Worm (Caenorhabditis elegans) whole organism, L4 larva: ENCODE results near the gene rabn-5.

Source experiments
- D1046.2 ChIP-seq: fragments of 200-800 bp; sonication (Bioruptor generic); IDR thresholded peaks from 2 replicates; pipeline ENCODE4 v1.3.6; 2022; ENCODE audit warnings: missing genetic modification characterization, missing compliant biosample characterization
- F26F4.8 ChIP-seq: fragments of 200-800 bp; sonication (Bioruptor generic); conservative IDR thresholded peaks from 2 replicates; pipeline ENCODE4 v1.3.6; 2022; ENCODE audit warnings: missing genetic modification characterization, missing compliant biosample characterization
- F37D6.2 ChIP-seq: sonication (generic microtip); optimal IDR thresholded peaks from 2 replicates; lab custom pipeline; 2016; ENCODE audit warnings: mild to moderate bottlenecking, missing genetic modification characterization, missing compliant biosample characterization
- F49E8.2 ChIP-seq: sonication (generic microtip); optimal IDR thresholded peaks from 2 replicates; lab custom pipeline; 2016; ENCODE audit warnings: missing compliant biosample characterization, mild to moderate bottlenecking, missing genetic modification characterization, borderline replicate concordance
- T20F7.1 ChIP-seq: fragments of 200-800 bp; sonication (Bioruptor generic); optimal IDR thresholded peaks from 2 replicates; lab custom pipeline; 2018; ENCODE audit warnings: mild to moderate bottlenecking, missing genetic modification characterization, missing compliant biosample characterization
- Y105C5A.15 ChIP-seq: fragments of 200-800 bp; sonication (Bioruptor generic); IDR thresholded peaks from 2 replicates; pipeline ENCODE4 v1.3.6; 2022; ENCODE audit warnings: missing genetic modification characterization, missing compliant biosample characterization
- Y48G9A.11 ChIP-seq: fragments of 200-800 bp; sonication (Bioruptor generic); IDR thresholded peaks from 2 replicates; pipeline ENCODE4 v1.3.6; 2022; ENCODE audit warnings: missing genetic modification reagents, missing genetic modification characterization, missing compliant biosample characterization
- Y5F2A.4 ChIP-seq: fragments of 200-800 bp; sonication (Bioruptor generic); optimal IDR thresholded peaks from 2 replicates; lab custom pipeline; 2018; ENCODE audit warnings: mild to moderate bottlenecking, missing genetic modification characterization, missing compliant biosample characterization
- ZK337.2 ChIP-seq: fragments of 200-800 bp; sonication (Bioruptor generic); IDR thresholded peaks from 2 replicates; pipeline ENCODE4 v1.3.6; 2022; ENCODE audit warnings: missing genetic modification reagents, missing genetic modification characterization, missing compliant biosample characterization
- aha-1 ChIP-seq: fragments of 150-350 bp; peaks from one replicate; lab custom pipeline; 2014; ENCODE audit warnings: missing biosample characterization, missing genetic modification characterization
- aly-2 ChIP-seq: sonication (generic microtip); optimal IDR thresholded peaks from 2 replicates; lab custom pipeline; 2018; ENCODE audit warnings: missing biosample characterization, missing genetic modification characterization
- ceh-32 ChIP-seq: sonication (generic microtip); optimal IDR thresholded peaks from 2 replicates; lab custom pipeline; 2016; ENCODE audit warnings: mild to moderate bottlenecking, missing genetic modification characterization, missing compliant biosample characterization; ENCODE audit not compliant: poor library complexity
- ceh-44 ChIP-seq: fragments of 200-800 bp; sonication (Bioruptor generic); IDR thresholded peaks from 2 replicates; pipeline ENCODE4 v1.3.6; 2022; ENCODE audit warnings: missing genetic modification reagents, missing genetic modification characterization, missing compliant biosample characterization
- ceh-62 ChIP-seq: sonication (generic microtip); optimal IDR thresholded peaks from 2 replicates; lab custom pipeline; 2017; ENCODE audit warnings: missing biosample characterization, missing genetic modification characterization
- ces-1 ChIP-seq: fragments of 150-350 bp; sonication (generic microtip); optimal IDR thresholded peaks from 4 replicates; lab custom pipeline; 2014; ENCODE audit warnings: missing biosample characterization, missing genetic modification reagents, missing genetic modification characterization
- ctbp-1 ChIP-seq: fragments of 200-800 bp; sonication (Bioruptor generic); IDR thresholded peaks from 2 replicates; pipeline ENCODE4 v1.3.6; 2022; ENCODE audit warnings: missing genetic modification reagents, missing genetic modification characterization, missing compliant biosample characterization
- daf-12 ChIP-seq: fragments of 150-350 bp; optimal IDR thresholded peaks from 2 replicates; lab custom pipeline; 2014; ENCODE audit warnings: missing biosample characterization, missing genetic modification reagents, missing genetic modification characterization
- daf-19 ChIP-seq: fragments of 200-800 bp; sonication (Bioruptor generic); conservative IDR thresholded peaks from 2 replicates; pipeline ENCODE4 v1.3.6; 2022; ENCODE audit warnings: missing genetic modification characterization, missing compliant biosample characterization
- daf-8 ChIP-seq: fragments of 200-800 bp; sonication (Bioruptor generic); IDR thresholded peaks from 2 replicates; pipeline ENCODE4 v1.3.6; 2022; ENCODE audit warnings: missing genetic modification characterization, missing compliant biosample characterization
- dmd-6 ChIP-seq: fragments of 200-800 bp; sonication (Bioruptor generic); IDR thresholded peaks from 2 replicates; pipeline ENCODE4 v1.3.6; 2022; ENCODE audit warnings: missing genetic modification reagents, missing genetic modification characterization, missing compliant biosample characterization
- duxl-1 ChIP-seq: sonication (generic microtip); optimal IDR thresholded peaks from 2 replicates; lab custom pipeline; 2016; ENCODE audit warnings: mild to moderate bottlenecking, missing genetic modification characterization, moderate library complexity, missing compliant biosample characterization; ENCODE audit not compliant: poor library complexity
- egl-43 ChIP-seq: fragments of 200-800 bp; sonication (Bioruptor generic); IDR thresholded peaks from 2 replicates; pipeline ENCODE4 v1.3.6; 2022; ENCODE audit warnings: missing genetic modification reagents, missing genetic modification characterization, missing compliant biosample characterization
- fos-1 ChIP-seq: fragments of 150-350 bp; optimal IDR thresholded peaks from 2 replicates; lab custom pipeline; 2014; ENCODE audit warnings: missing biosample characterization, missing genetic modification characterization
- hlh-11 ChIP-seq: fragments of 200-800 bp; sonication (Bioruptor generic); optimal IDR thresholded peaks from 2 replicates; lab custom pipeline; 2018; ENCODE audit warnings: mild to moderate bottlenecking, missing genetic modification characterization, missing compliant biosample characterization
- hlh-30 ChIP-seq: sonication (generic microtip); optimal IDR thresholded peaks from 2 replicates; lab custom pipeline; 2017; ENCODE audit warnings: antibody characterized with exemption, mild to moderate bottlenecking, missing genetic modification characterization, missing compliant biosample characterization; ENCODE audit not compliant: insufficient read depth
- hmg-1.1 ChIP-seq: fragments of 200-800 bp; sonication (Bioruptor generic); IDR thresholded peaks from 2 replicates; pipeline ENCODE4 v1.3.6; 2022; ENCODE audit warnings: missing genetic modification reagents, missing genetic modification characterization, missing compliant biosample characterization
- lin-13 ChIP-seq: fragments of 150-350 bp; optimal IDR thresholded peaks from 2 replicates; lab custom pipeline; 2014; ENCODE audit warnings: missing biosample characterization, missing genetic modification reagents, missing genetic modification characterization
- lin-38 ChIP-seq: fragments of 200-800 bp; sonication (Bioruptor generic); IDR thresholded peaks from 2 replicates; pipeline ENCODE4 v1.3.6; 2022; ENCODE audit warnings: missing genetic modification reagents, missing genetic modification characterization, missing compliant biosample characterization
- lir-3 ChIP-seq: sonication (generic microtip); optimal IDR thresholded peaks from 2 replicates; lab custom pipeline; 2016; ENCODE audit warnings: mild to moderate bottlenecking, missing genetic modification characterization, missing compliant biosample characterization
- madf-9 ChIP-seq: fragments of 200-800 bp; sonication (Bioruptor generic); conservative IDR thresholded peaks from 2 replicates; pipeline ENCODE4 v1.3.6; 2022; ENCODE audit warnings: missing genetic modification reagents, missing genetic modification characterization, missing compliant biosample characterization
- mdl-1 ChIP-seq, 2 experiments: fragments of 150-350 bp in 1 of 2; sonication (generic microtip) in 1 of 2; optimal IDR thresholded peaks; 2 replicates each; lab custom pipeline; 2014 to 2017; ENCODE audit warnings: missing biosample characterization in 2 of 2, missing genetic modification characterization in 2 of 2
- mdt-29 ChIP-seq: fragments of 200-800 bp; sonication (Bioruptor generic); IDR thresholded peaks from 2 replicates; pipeline ENCODE4 v1.3.6; 2022; ENCODE audit warnings: missing genetic modification reagents, missing genetic modification characterization, missing compliant biosample characterization
- mep-1 ChIP-seq: fragments of 150-350 bp; sonication (generic microtip); optimal IDR thresholded peaks from 3 replicates; lab custom pipeline; 2014; ENCODE audit warnings: missing biosample characterization, missing genetic modification characterization
- mes-2 ChIP-seq: sonication (generic microtip); optimal IDR thresholded peaks from 2 replicates; lab custom pipeline; 2016; ENCODE audit warnings: missing genotype, mild to moderate bottlenecking, missing genetic modification characterization, missing compliant biosample characterization; ENCODE audit not compliant: poor library complexity, severe bottlenecking
- mxl-2 ChIP-seq: fragments of 200-800 bp; sonication (Bioruptor generic); conservative IDR thresholded peaks from 2 replicates; pipeline ENCODE4 v1.3.6; 2022; ENCODE audit warnings: missing genetic modification reagents, missing genetic modification characterization, missing compliant biosample characterization
- nhr-10 ChIP-seq: fragments of 150-350 bp; optimal IDR thresholded peaks from 2 replicates; lab custom pipeline; 2014; ENCODE audit warnings: missing biosample characterization, missing genetic modification characterization
- nhr-102 ChIP-seq: sonication (generic microtip); optimal IDR thresholded peaks from 2 replicates; lab custom pipeline; 2016; ENCODE audit warnings: mild to moderate bottlenecking, missing genetic modification characterization, moderate library complexity, missing compliant biosample characterization
- nhr-11 ChIP-seq: fragments of 150-350 bp; optimal IDR thresholded peaks from 2 replicates; lab custom pipeline; 2014; ENCODE audit warnings: missing biosample characterization, missing genetic modification characterization
- nhr-111 ChIP-seq: fragments of 200-800 bp; sonication (Bioruptor generic); optimal IDR thresholded peaks from 2 replicates; lab custom pipeline; 2018; ENCODE audit warnings: mild to moderate bottlenecking, missing genetic modification characterization, missing compliant biosample characterization
- nhr-25 ChIP-seq: sonication (generic microtip); optimal IDR thresholded peaks from 2 replicates; lab custom pipeline; 2017; ENCODE audit warnings: missing genetic modification characterization, mild to moderate bottlenecking, missing compliant biosample characterization, antibody characterized with exemption, moderate library complexity, borderline replicate concordance; ENCODE audit not compliant: insufficient read depth
- nhr-41 ChIP-seq: fragments of 200-800 bp; sonication (Bioruptor generic); IDR thresholded peaks from 2 replicates; pipeline ENCODE4 v1.3.6; 2022; ENCODE audit warnings: missing genetic modification reagents, missing genetic modification characterization, missing compliant biosample characterization
- nhr-76 ChIP-seq: fragments of 150-350 bp; optimal IDR thresholded peaks from 2 replicates; lab custom pipeline; 2014; ENCODE audit warnings: missing biosample characterization, missing genetic modification characterization
- pqm-1 ChIP-seq: sonication (generic microtip); optimal IDR thresholded peaks from 2 replicates; lab custom pipeline; 2017; ENCODE audit warnings: missing biosample characterization, missing genetic modification characterization
- sdz-12 ChIP-seq: fragments of 200-800 bp; sonication (Bioruptor generic); optimal IDR thresholded peaks from 2 replicates; lab custom pipeline; 2018; ENCODE audit warnings: mild to moderate bottlenecking, missing genetic modification characterization, missing compliant biosample characterization
- spr-1 ChIP-seq: sonication (generic microtip); optimal IDR thresholded peaks from 2 replicates; lab custom pipeline; 2016; ENCODE audit warnings: mild to moderate bottlenecking, missing genetic modification characterization, missing compliant biosample characterization
- tra-1 ChIP-seq: fragments of 200-800 bp; sonication (Bioruptor generic); IDR thresholded peaks from 2 replicates; pipeline ENCODE4 v1.3.6; 2022; ENCODE audit warnings: missing genetic modification reagents, missing genetic modification characterization, missing compliant biosample characterization
- unc-130 ChIP-seq: sonication (generic microtip); optimal IDR thresholded peaks from 2 replicates; lab custom pipeline; 2016; ENCODE audit warnings: missing genetic modification reagents, missing genetic modification characterization, missing compliant biosample characterization
- unc-62 ChIP-seq, 3 experiments: fragments of 150-350 bp in 1 of 3; sonication (generic microtip); optimal IDR thresholded peaks in 2 of 3; peaks in 1 of 3; 1 replicate in 1 of 3; 2 replicates in 2 of 3; lab custom pipeline; 2014 to 2017; ENCODE audit warnings: missing biosample characterization in 3 of 3, missing genetic modification characterization in 3 of 3, missing genetic modification reagents in 3 of 3, missing genotype in 1 of 3

rabn-5 gene

DNA sequence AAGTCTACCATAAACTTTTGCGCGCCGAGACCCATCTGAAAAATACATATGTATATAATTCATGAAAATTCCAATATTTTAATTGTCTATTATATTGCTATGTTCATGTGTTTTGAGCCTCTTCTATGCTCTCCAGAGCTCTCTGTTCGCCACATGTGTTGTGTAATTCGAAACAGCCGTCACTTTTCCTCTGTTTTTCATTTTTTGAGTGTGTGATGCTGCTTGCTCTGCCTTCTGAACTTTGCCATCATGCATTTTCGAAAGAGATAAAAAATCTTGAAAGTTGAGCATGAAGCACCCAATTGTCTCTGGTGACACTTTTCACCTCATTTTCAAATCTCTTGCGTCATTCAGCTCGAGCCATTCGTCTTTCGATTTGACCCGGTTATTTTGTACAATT lies 7.9 kb downstream of the rabn-5 start:
- TF ChIP-seq unc-62 (GFP tag; optimal IDR thresholded peaks at IDR 0.05 in 1 of 2; lab: Kevin White, UChicago): peak in 1 of 2 experiments; percentile 87
- no peak for TF ChIP-seq unc-62 (tag; optimal IDR thresholded peaks at IDR 0.05; lab: Kevin White, UChicago)
- no peak for TF ChIP-seq fos-1

DNA sequence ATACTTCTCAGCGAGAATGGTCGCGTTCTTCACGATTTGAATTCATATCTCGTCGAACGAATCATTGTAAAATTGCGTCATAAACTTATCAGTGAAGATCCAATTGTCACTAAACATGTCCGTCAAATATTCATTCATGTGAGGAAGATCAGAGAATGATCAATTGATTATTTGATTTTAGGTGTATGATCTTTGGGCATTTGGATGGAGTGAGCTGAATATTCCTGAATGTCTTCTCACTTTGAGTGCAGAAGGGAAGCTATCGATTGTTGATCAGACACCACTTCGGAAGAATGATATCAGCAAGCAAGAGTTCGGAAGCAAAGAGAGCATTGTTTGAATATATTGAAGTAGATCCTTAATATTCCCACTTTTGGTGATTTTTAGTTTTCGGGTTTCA lies 9.9 kb downstream of the rabn-5 start:
- no peak for TF ChIP-seq nhr-41 (GFP tag; lab: Robert Waterston, UW)
- peak; percentile 40; the same call in 1 of the 2 replicates for TF ChIP-seq lin-38 (GFP tag; lab: Robert Waterston, UW)
- no peak for TF ChIP-seq Y48G9A.11 (GFP tag; lab: Robert Waterston, UW)
- no peak for TF ChIP-seq pqm-1 (tag; lab: Kevin White, UChicago)
- peak; percentile 58 for TF ChIP-seq dmd-6 (GFP tag; lab: Robert Waterston, UW)
- peak; percentile 85 for TF ChIP-seq nhr-25 (tag; lab: Kevin White, UChicago)
- no peak for TF ChIP-seq aly-2 (tag; lab: Kevin White, UChicago)
- peak; percentile 92 for TF ChIP-seq aha-1
- no peak for TF ChIP-seq unc-130 (GFP tag; lab: Kevin White, UChicago)
- TF ChIP-seq ctbp-1 (GFP tag; lab: Robert Waterston, UW): no peak
- TF ChIP-seq F26F4.8 (GFP tag; lab: Robert Waterston, UW): no peak
- peak; percentile 51 for TF ChIP-seq nhr-102 (tag; lab: Kevin White, UChicago)
- TF ChIP-seq F37D6.2 (tag; lab: Kevin White, UChicago): no peak
- TF ChIP-seq mes-2 (tag; lab: Kevin White, UChicago): peak; percentile 42
- peak in 1 of 2 experiments; percentile 98 for TF ChIP-seq unc-62 (GFP tag; optimal IDR thresholded peaks at IDR 0.05 in 1 of 2; lab: Kevin White, UChicago)
- no peak for TF ChIP-seq unc-62 (tag; optimal IDR thresholded peaks at IDR 0.05; lab: Kevin White, UChicago)
- peak; percentile 40 for TF ChIP-seq lin-13 (GFP tag; lab: Kevin White, UChicago)
- TF ChIP-seq Y5F2A.4 (GFP tag; lab: Kevin White, UChicago): peak; percentile 37
- TF ChIP-seq egl-43: no peak
- TF ChIP-seq mep-1 (tag; lab: Kevin White, UChicago): peak; percentile 80
- no peak for TF ChIP-seq lir-3 (tag; lab: Kevin White, UChicago)
- peak; percentile 64 for TF ChIP-seq hlh-11
- no peak for TF ChIP-seq hmg-1.1 (GFP tag; lab: Robert Waterston, UW)
- TF ChIP-seq mdt-29 (GFP tag; lab: Robert Waterston, UW): peak; percentile 51; the same call in 1 of the 2 replicates
- no peak for TF ChIP-seq sdz-12
- TF ChIP-seq T20F7.1 (GFP tag; lab: Kevin White, UChicago): peak; percentile 74
- TF ChIP-seq nhr-11 (tag; lab: Kevin White, UChicago): no peak
- no peak for TF ChIP-seq ceh-32 (tag; lab: Kevin White, UChicago)
- no peak for TF ChIP-seq daf-8
- no peak for TF ChIP-seq F49E8.2 (tag; lab: Kevin White, UChicago)
- no peak for TF ChIP-seq duxl-1 (tag; lab: Kevin White, UChicago)
- TF ChIP-seq spr-1 (tag; lab: Kevin White, UChicago): peak; percentile 22
- TF ChIP-seq daf-12 (tag; lab: Kevin White, UChicago): no peak
- no peak for TF ChIP-seq ceh-62 (tag; lab: Kevin White, UChicago)
- TF ChIP-seq ceh-44 (GFP tag; lab: Robert Waterston, UW): no peak
- TF ChIP-seq mxl-2 (GFP tag; lab: Robert Waterston, UW): no peak
- TF ChIP-seq hlh-30 (tag; lab: Kevin White, UChicago): peak; percentile 55
- peak in 1 of 2 experiments; percentile 31 for TF ChIP-seq mdl-1 (tag; optimal IDR thresholded peaks at IDR 0.05; lab: Kevin White, UChicago)
- TF ChIP-seq Y105C5A.15: no peak
- no peak for TF ChIP-seq madf-9 (GFP tag; lab: Robert Waterston, UW)
- TF ChIP-seq fos-1: no peak
- TF ChIP-seq nhr-111 (GFP tag; lab: Kevin White, UChicago): no peak
- TF ChIP-seq ces-1 (GFP tag; lab: Kevin White, UChicago): no peak
- peak; percentile 64 for TF ChIP-seq nhr-10 (tag; lab: Kevin White, UChicago)
- TF ChIP-seq daf-19: no peak
- TF ChIP-seq tra-1: no peak
- no peak for TF ChIP-seq D1046.2 (GFP tag; lab: Robert Waterston, UW)
- TF ChIP-seq ZK337.2 (GFP tag; lab: Robert Waterston, UW): no peak
- no peak for TF ChIP-seq nhr-76 (tag; lab: Kevin White, UChicago)
